Worm (Caenorhabditis elegans): ENCODE measurements around the gene T28A11.18.

Gene T28A11.18

DNA sequence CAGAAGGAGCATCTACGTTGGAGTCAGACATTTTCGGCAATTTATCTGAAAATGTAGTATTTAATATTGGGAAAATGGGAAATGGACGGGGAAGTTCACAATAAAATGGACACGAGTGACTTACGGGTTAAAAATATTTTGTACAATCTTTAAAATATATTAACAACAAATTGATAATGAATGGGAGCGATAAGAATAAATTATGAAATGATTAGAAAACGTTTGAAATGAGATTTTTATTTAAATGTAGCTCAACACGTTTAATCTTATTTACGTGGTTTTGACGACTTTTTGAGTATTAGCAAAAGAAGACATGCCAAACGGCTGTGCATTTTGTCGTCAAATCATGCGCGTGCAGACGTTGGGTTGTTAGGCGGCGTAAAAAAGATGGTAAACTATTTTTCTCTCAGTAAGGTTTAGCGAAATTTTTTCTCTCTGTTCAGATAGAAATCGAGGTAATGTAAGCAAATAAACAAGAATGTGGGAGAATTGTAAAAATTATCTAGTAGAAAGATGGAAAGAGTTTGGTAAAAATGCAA, 10.3 kb upstream of the T28A11.18 start, which contains the start of gene fbxa-64:
fbxa-64 (minus strand) TSS at position 51 of the 539 bp plus-strand sequence.
- TF ChIP-seq elt-3 (tag; optimal IDR thresholded peaks at IDR 0.05) (no peak), nhr-2 (tag; optimal IDR thresholded peaks at IDR 0.05) (no peak), bed-3 (GFP tag; optimal IDR thresholded peaks at IDR 0.05) (no peak), unc-39 (tag; optimal IDR thresholded peaks at IDR 0.05) (no peak), nhr-76 (tag; optimal IDR thresholded peaks at IDR 0.05) (no peak), ham-2 (GFP tag; optimal IDR thresholded peaks at IDR 0.05) (no peak), sem-2 (GFP tag; optimal IDR thresholded peaks at IDR 0.05) (no peak)

DNA sequence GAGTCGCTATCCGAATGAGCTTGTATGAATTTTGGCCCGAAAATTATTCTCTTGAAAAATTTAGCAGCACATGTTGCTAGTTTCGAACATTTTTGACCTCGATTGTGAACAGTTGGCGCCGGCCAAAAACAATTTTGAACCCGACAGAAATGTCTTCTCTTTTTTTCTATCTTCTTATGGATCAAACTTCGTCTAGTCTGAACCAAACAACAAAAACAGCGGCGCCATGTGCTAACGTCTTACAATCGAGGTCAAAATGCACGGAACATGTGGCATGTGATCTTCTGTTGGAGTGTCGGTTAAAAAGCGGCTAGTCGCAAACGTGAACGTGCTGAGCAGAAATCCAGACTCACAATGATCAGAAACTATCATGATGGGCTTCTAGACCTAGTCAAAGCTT, 8.3 kb upstream of the T28A11.18 start:
- TF ChIP-seq elt-3 (tag; optimal IDR thresholded peaks at IDR 0.05): no peak
- TF ChIP-seq flh-1 (GFP tag; optimal IDR thresholded peaks at IDR 0.05): no peak
- TF ChIP-seq blmp-1 (tag; optimal IDR thresholded peaks at IDR 0.05): no peak
- TF ChIP-seq tbx-8 (GFP tag; optimal IDR thresholded peaks at IDR 0.05): no peak
- no peak for TF ChIP-seq elt-1 (tag; optimal IDR thresholded peaks at IDR 0.05; ENCODE audit: borderline replicate concordance, insufficient read depth)
- no peak for TF ChIP-seq lsy-2 (tag; optimal IDR thresholded peaks at IDR 0.05)
- no peak for TF ChIP-seq ztf-11 (tag; optimal IDR thresholded peaks at IDR 0.05)
- no peak for TF ChIP-seq bed-3 (GFP tag; optimal IDR thresholded peaks at IDR 0.05)
- TF ChIP-seq mab-5 (tag; optimal IDR thresholded peaks at IDR 0.05): no peak
- no peak for TF ChIP-seq snpc-4 (tag; optimal IDR thresholded peaks at IDR 0.05)
- no peak for TF ChIP-seq mep-1 (tag; optimal IDR thresholded peaks at IDR 0.05)
- no peak for TF ChIP-seq drap-1 (GFP tag; optimal IDR thresholded peaks at IDR 0.05)

DNA sequence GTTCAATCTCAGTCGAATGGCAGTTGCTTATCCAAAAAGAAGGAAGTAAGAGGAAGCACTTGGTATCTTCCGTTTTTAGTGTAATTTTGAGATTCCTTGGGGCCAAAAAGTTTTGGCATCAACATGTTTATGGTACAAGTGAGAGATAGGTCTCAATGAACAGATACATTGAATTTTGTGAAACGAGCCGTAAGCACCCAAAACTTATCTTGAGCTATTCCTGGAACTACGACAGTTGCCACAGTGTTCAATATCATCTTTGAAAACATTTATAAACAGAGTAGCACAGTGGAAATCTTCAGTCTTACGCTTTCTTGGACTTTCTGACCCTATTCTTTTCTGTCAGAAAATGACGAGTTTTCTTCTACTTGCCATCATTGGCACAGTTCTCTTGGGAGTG, 7.2 kb upstream of the T28A11.18 start, which contains the start of gene T28A11.3:
T28A11.3 (plus strand) TSS at position 301 of the 400 bp plus-strand sequence.
- TF ChIP-seq nhr-28 (tag; optimal IDR thresholded peaks at IDR 0.05) (no peak), ceh-83 (GFP tag; optimal IDR thresholded peaks at IDR 0.05) (no peak), lin-32 (GFP tag; optimal IDR thresholded peaks at IDR 0.05) (no peak), ztf-11 (tag; optimal IDR thresholded peaks at IDR 0.05) (no peak), drap-1 (GFP tag; optimal IDR thresholded peaks at IDR 0.05) (no peak), mab-5 (tag; optimal IDR thresholded peaks at IDR 0.05) (no peak), nhr-2 (tag; optimal IDR thresholded peaks at IDR 0.05) (no peak), elt-3 (tag; optimal IDR thresholded peaks at IDR 0.05) (no peak), ham-2 (GFP tag; optimal IDR thresholded peaks at IDR 0.05) (no peak), snpc-4 (tag; optimal IDR thresholded peaks at IDR 0.05) (no peak)

DNA sequence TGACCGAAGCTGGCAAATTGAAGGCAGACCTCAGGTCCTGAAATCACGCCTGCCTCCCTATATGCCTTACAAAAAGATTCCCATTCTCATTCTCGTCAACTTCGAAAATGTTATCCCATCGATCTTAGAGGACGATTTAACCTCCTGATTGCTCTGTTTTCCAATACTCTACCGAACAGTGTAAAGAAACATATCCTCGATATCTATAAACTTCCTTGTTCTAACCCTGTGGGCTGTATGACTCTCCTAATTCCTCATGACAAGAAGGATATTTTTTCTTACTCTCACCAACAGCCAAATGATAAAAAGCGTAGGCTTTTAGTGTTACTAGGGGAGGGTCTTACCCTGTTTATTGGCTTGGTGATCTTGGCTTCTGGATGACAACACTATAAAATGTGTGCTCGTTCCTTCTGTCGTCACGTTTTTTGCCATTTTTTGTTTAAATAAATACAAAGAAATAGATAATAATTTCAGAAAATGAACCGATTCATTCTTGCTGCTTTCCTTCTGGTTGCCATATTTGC, 5.8 kb upstream of the T28A11.18 start, which contains the start of gene T28A11.4:
T28A11.4 (plus strand) TSS at position 474 of the 524 bp plus-strand sequence.
- TF ChIP-seq sem-2 (GFP tag; optimal IDR thresholded peaks at IDR 0.05) (no peak), hlh-1 (tag; optimal IDR thresholded peaks at IDR 0.05) (no peak), ces-1 (GFP tag; optimal IDR thresholded peaks at IDR 0.05) (no peak), zip-8 (tag; optimal IDR thresholded peaks at IDR 0.05) (no peak), nhr-2 (tag; optimal IDR thresholded peaks at IDR 0.05) (no peak), snpc-4 (tag; optimal IDR thresholded peaks at IDR 0.05) (no peak), ceh-39 (tag; optimal IDR thresholded peaks at IDR 0.05) (no peak), lin-32 (GFP tag; optimal IDR thresholded peaks at IDR 0.05) (no peak), M03D4.4 (tag; optimal IDR thresholded peaks at IDR 0.05) (no peak), ztf-11 (tag; optimal IDR thresholded peaks at IDR 0.05) (no peak), elt-1 (tag; optimal IDR thresholded peaks at IDR 0.05; ENCODE audit: borderline replicate concordance, insufficient read depth) (no peak), unc-62 (GFP tag; optimal IDR thresholded peaks at IDR 0.05) (no peak), elt-3 (tag; optimal IDR thresholded peaks at IDR 0.05) (no peak), ham-2 (GFP tag; optimal IDR thresholded peaks at IDR 0.05) (no peak), cnd-1 (tag; optimal IDR thresholded peaks at IDR 0.05) (no peak)

DNA sequence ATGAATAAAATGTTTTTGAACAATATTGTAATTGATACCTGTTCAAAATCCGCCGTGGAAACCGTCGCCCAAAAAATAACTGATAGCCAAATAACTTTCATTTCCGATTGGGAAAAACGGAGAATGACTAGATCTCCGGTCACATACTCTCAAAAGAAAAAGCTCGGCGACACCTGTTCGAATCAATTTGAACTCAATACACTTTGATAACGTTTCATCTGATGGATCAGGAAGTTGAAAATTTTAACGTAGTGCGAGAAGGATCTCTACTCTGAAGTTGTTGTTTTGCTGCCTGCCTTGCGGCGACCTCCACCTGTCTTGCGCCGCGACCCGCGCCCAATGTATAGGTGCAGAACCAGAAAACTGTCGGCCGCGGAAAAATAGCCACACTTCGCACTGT, 5.3 kb upstream of the T28A11.18 start, which contains the start of gene T28A11.20:
T28A11.20 (minus strand) TSS at position 101 of the 400 bp plus-strand sequence.
- TF ChIP-seq drap-1 (GFP tag; optimal IDR thresholded peaks at IDR 0.05): no peak

DNA sequence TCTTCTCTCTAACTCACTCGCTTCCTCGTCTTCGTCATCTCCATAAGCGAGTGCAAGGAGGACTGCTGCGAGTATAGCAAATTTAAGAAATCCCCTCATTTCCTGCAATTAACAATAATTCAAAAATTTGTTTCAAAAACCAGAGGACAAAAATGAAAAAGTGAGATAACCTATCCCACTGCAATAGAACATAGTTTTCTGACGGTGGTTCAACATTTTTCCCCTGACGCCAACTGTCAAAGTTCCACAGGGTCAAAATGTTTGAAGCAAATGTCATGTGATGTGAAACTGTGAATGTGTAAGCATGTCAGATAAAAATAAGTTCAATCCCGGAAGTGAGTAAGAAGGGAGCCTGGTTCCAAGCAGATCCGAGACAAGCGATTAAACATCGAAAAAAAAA, 1.6 kb upstream of the T28A11.18 start, which contains the start of gene T28A11.19:
T28A11.19 (minus strand) TSS at position 108 of the 400 bp plus-strand sequence.
- TF ChIP-seq nhr-28 (tag; optimal IDR thresholded peaks at IDR 0.05) (no peak), mep-1 (tag; optimal IDR thresholded peaks at IDR 0.05) (no peak), tbx-8 (GFP tag; optimal IDR thresholded peaks at IDR 0.05) (no peak), elt-3 (tag; optimal IDR thresholded peaks at IDR 0.05) (no peak), blmp-1 (tag; optimal IDR thresholded peaks at IDR 0.05) (no peak), mls-2 (tag; optimal IDR thresholded peaks at IDR 0.05) (no peak), unc-39 (tag; optimal IDR thresholded peaks at IDR 0.05) (no peak), ceh-43 (GFP tag; optimal IDR thresholded peaks at IDR 0.05) (no peak), zip-8 (tag; optimal IDR thresholded peaks at IDR 0.05) (no peak), flh-1 (GFP tag; optimal IDR thresholded peaks at IDR 0.05) (no peak), nhr-76 (tag; optimal IDR thresholded peaks at IDR 0.05) (no peak), lin-13 (tag; optimal IDR thresholded peaks at IDR 0.05) (no peak), M03D4.4 (tag; optimal IDR thresholded peaks at IDR 0.05) (no peak), ceh-39 (tag; optimal IDR thresholded peaks at IDR 0.05) (no peak), nhr-237 (tag; optimal IDR thresholded peaks at IDR 0.05) (no peak)
